Fruit fly (Drosophila melanogaster) Kc167 (cell line): ENCODE results near the gene Ack.

Source experiments
- Myc ChIP-seq: fragments of >200 bp; optimal IDR thresholded peaks from 2 replicates; lab custom pipeline; 2017; ENCODE audit warnings: missing external identifiers
- insv ChIP-seq: fragments of >200 bp; optimal IDR thresholded peaks from 3 replicates; lab custom pipeline; 2018; ENCODE audit warnings: missing external identifiers
- ttk ChIP-seq: sonication (Bioruptor generic); optimal IDR thresholded peaks from 2 replicates; lab custom pipeline; 2017; ENCODE audit warnings: missing external identifiers

DNA sequence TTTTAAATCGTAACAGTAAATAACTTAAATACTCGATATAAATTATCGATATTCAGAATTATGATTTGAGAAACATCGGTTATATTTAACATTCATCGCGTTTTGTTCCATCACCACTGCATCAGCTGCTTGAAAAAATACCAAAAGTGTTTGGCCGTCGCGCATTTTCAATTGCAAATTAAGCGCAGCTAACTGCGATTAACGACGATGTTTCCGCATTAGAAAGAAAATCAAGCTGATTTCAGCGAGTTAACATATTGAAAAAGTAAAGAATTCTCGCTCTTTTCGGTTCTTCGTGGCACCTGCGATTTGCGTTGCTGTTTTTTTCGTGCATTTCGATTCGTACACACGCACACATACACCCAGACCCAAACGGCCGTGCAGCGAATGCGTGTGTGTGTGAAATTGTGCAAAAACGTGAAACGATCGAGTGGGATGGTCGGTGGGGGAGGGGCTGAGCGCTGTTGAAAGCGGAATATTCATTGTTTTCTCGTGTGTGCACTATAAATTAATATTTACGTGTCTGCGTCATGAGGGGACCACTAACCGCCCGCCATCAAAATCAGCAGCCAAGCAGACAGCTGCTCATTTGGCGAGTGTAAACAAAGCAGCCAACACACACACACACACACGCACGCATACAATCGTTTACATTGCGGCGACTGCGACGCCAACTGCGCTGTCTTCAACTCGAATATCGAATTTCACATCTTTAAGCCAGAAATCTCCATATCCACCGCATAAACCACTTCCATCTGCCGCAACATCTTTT is at the start of gene Ack:
- no peak for TF ChIP-seq Myc
- TF ChIP-seq insv (lab: Kevin White, UChicago) = no peak
- TF ChIP-seq ttk (lab: Kevin White, UChicago) = no peak
